Fruit fly (Drosophila melanogaster) whole organism, embryonic: ENCODE results near the gene CG2021.

ENCODE experiments used
- B-H1 ChIP-seq: fragments of 200-800 bp; sonication (Bioruptor generic); IDR thresholded peaks from 3 replicates; pipeline ENCODE4 v1.3.6; 2022; ENCODE audit warnings: missing biosample characterization, missing genetic modification characterization
- CG10366 ChIP-seq: fragments of 200-800 bp; sonication (Bioruptor generic); IDR thresholded peaks from 2 replicates; pipeline ENCODE4 v1.3.6; 2022; ENCODE audit warnings: missing biosample characterization, missing genetic modification characterization
- CG11456 ChIP-seq: fragments of 200-800 bp; sonication (Bioruptor generic); IDR thresholded peaks from 3 replicates; pipeline ENCODE4 v1.3.6; 2022; ENCODE audit warnings: missing biosample characterization, missing genetic modification characterization
- CG11696 ChIP-seq: fragments of 200-800 bp; sonication (Bioruptor generic); IDR thresholded peaks from 2 replicates; pipeline ENCODE4 v1.3.6; 2022; ENCODE audit warnings: missing biosample characterization, missing genetic modification characterization
- CG12219 ChIP-seq: fragments of 200-800 bp; sonication (Bioruptor generic); optimal IDR thresholded peaks from 3 replicates; lab custom pipeline; 2018; ENCODE audit warnings: missing biosample characterization, mild to moderate bottlenecking, missing genetic modification characterization
- CG12299 ChIP-seq: fragments of 200-800 bp; sonication (Bioruptor generic); optimal IDR thresholded peaks from 2 replicates; lab custom pipeline; 2018; ENCODE audit warnings: missing biosample characterization, mild to moderate bottlenecking, missing genetic modification characterization
- CG13424 ChIP-seq: fragments of 200-800 bp; sonication (Bioruptor generic); optimal IDR thresholded peaks from 2 replicates; lab custom pipeline; 2019; ENCODE audit warnings: missing biosample characterization, mild to moderate bottlenecking, missing genetic modification characterization, moderate library complexity
- CG15514 ChIP-seq: fragments of 200-800 bp; sonication (Bioruptor generic); optimal IDR thresholded peaks from 3 replicates; lab custom pipeline; 2017; ENCODE audit warnings: missing biosample characterization, missing genetic modification characterization, mild to moderate bottlenecking, moderate library complexity, missing genetic modification reagents
- CG16815 ChIP-seq: fragments of 200-800 bp; sonication (Bioruptor generic); optimal IDR thresholded peaks from 3 replicates; lab custom pipeline; 2017; ENCODE audit warnings: missing biosample characterization, mild to moderate bottlenecking, missing genetic modification characterization
- CG17359 ChIP-seq: fragments of 200-800 bp; sonication (Bioruptor generic); optimal IDR thresholded peaks from 3 replicates; lab custom pipeline; 2018; ENCODE audit warnings: missing biosample characterization, mild to moderate bottlenecking, missing genetic modification characterization, moderate library complexity
- CG17385 ChIP-seq: fragments of 200-800 bp; sonication (Bioruptor generic); optimal IDR thresholded peaks from 3 replicates; lab custom pipeline; 2018; ENCODE audit warnings: missing biosample characterization, mild to moderate bottlenecking, missing genetic modification characterization
- CG2116 ChIP-seq: fragments of 200-800 bp; sonication (Bioruptor generic); optimal IDR thresholded peaks from 3 replicates; lab custom pipeline; 2018; ENCODE audit warnings: missing biosample characterization, mild to moderate bottlenecking, missing genetic modification characterization
- CG5953 ChIP-seq: fragments of 200-800 bp; sonication (Bioruptor generic); IDR thresholded peaks from 2 replicates; pipeline ENCODE4 v1.3.6; 2022; ENCODE audit warnings: missing biosample characterization, missing genetic modification characterization
- Dp ChIP-seq: fragments of 200-800 bp; sonication (Bioruptor generic); optimal IDR thresholded peaks from 2 replicates; lab custom pipeline; 2018; ENCODE audit warnings: missing biosample characterization, mild to moderate bottlenecking, missing genetic modification characterization, moderate library complexity
- Dref ChIP-seq: fragments of 200-800 bp; sonication (Bioruptor generic); IDR thresholded peaks from 2 replicates; pipeline ENCODE4 v1.3.6; 2022; ENCODE audit warnings: missing biosample characterization, missing genetic modification characterization
- E2f2 ChIP-seq: fragments of 200-800 bp; sonication (Bioruptor generic); IDR thresholded peaks from 2 replicates; pipeline ENCODE4 v1.3.6; 2022; ENCODE audit warnings: missing biosample characterization, missing genetic modification characterization
- Hmx ChIP-seq: fragments of 200-800 bp; sonication (Bioruptor generic); optimal IDR thresholded peaks from 2 replicates; lab custom pipeline; 2016; ENCODE audit warnings: missing biosample characterization, missing genetic modification characterization
- Lim3 ChIP-seq: fragments of 200-800 bp; sonication (Bioruptor generic); IDR thresholded peaks from 2 replicates; pipeline ENCODE4 v1.3.6; 2022; ENCODE audit warnings: missing biosample characterization, missing genetic modification characterization
- MESR4 ChIP-seq: fragments of 200-800 bp; sonication (Bioruptor generic); optimal IDR thresholded peaks from 2 replicates; lab custom pipeline; 2018; ENCODE audit warnings: missing biosample characterization, mild to moderate bottlenecking, missing genetic modification characterization, moderate library complexity
- Meics ChIP-seq: fragments of 200-800 bp; sonication (Bioruptor generic); optimal IDR thresholded peaks from 2 replicates; lab custom pipeline; 2017; ENCODE audit warnings: missing biosample characterization, mild to moderate bottlenecking, missing genetic modification characterization
- Myb ChIP-seq: fragments of 200-800 bp; sonication (Bioruptor generic); optimal IDR thresholded peaks from 2 replicates; lab custom pipeline; 2016; ENCODE audit warnings: missing biosample characterization, missing genetic modification characterization
- Sry-δ ChIP-seq: fragments of 200-800 bp; sonication (Bioruptor generic); optimal IDR thresholded peaks from 2 replicates; lab custom pipeline; 2016; ENCODE audit warnings: missing biosample characterization, missing genetic modification characterization
- ab ChIP-seq: fragments of 200-800 bp; sonication (Bioruptor generic); optimal IDR thresholded peaks from 2 replicates; lab custom pipeline; 2016; ENCODE audit warnings: missing biosample characterization, missing genetic modification characterization
- bab2 ChIP-seq: fragments of 200-800 bp; sonication (Bioruptor generic); optimal IDR thresholded peaks from 2 replicates; lab custom pipeline; 2016; ENCODE audit warnings: missing biosample characterization, missing genetic modification characterization
- crp ChIP-seq, 2 experiments: fragments of 200-800 bp; sonication (Bioruptor generic); optimal IDR thresholded peaks; 2 replicates in 1 of 2; 3 replicates in 1 of 2; lab custom pipeline; 2017; ENCODE audit warnings: missing biosample characterization in 2 of 2, missing genetic modification characterization in 2 of 2, mild to moderate bottlenecking in 1 of 2, moderate library complexity in 1 of 2
- dysf ChIP-seq: fragments of 200-800 bp; sonication (Bioruptor generic); IDR thresholded peaks from 3 replicates; pipeline ENCODE4 v1.3.6; 2022; ENCODE audit warnings: missing biosample characterization, missing genetic modification characterization
- esg ChIP-seq: fragments of 200-800 bp; sonication (Bioruptor generic); conservative IDR thresholded peaks from 2 replicates; pipeline ENCODE4 v1.3.6; 2022; ENCODE audit warnings: missing biosample characterization, missing genetic modification characterization
- fd96Cb ChIP-seq: fragments of 200-800 bp; sonication (Bioruptor generic); optimal IDR thresholded peaks from 2 replicates; lab custom pipeline; 2018; ENCODE audit warnings: missing biosample characterization, mild to moderate bottlenecking, missing genetic modification characterization, moderate library complexity
- gce ChIP-seq: fragments of 200-800 bp; sonication (Bioruptor generic); IDR thresholded peaks from 3 replicates; pipeline ENCODE4 v1.3.6; 2022; ENCODE audit warnings: missing biosample characterization, missing genetic modification characterization
- gfzf ChIP-seq: fragments of 200-800 bp; sonication (Bioruptor generic); optimal IDR thresholded peaks from 2 replicates; lab custom pipeline; 2016; ENCODE audit warnings: missing biosample characterization, mild to moderate bottlenecking, missing genetic modification characterization, moderate library complexity
- hkb ChIP-seq, 2 experiments: fragments of 200-800 bp in 1 of 2; fragments of >200 bp in 1 of 2; sonication (Bioruptor generic) in 1 of 2; IDR thresholded peaks in 1 of 2; optimal IDR thresholded peaks in 1 of 2; 2 replicates each; pipeline versions ENCODE4 v1.3.6 to Lab custom; 2017 to 2022; ENCODE audit warnings: missing biosample characterization in 1 of 2, missing genetic modification characterization in 1 of 2
- hth ChIP-seq: fragments of >200 bp; optimal IDR thresholded peaks from 2 replicates; lab custom pipeline; 2017; ENCODE audit warnings: inconsistent platforms
- kah ChIP-seq: fragments of 200-800 bp; sonication (Bioruptor generic); optimal IDR thresholded peaks from 2 replicates; lab custom pipeline; 2018; ENCODE audit warnings: missing biosample characterization, mild to moderate bottlenecking, missing genetic modification characterization
- lab ChIP-seq: fragments of 200-800 bp; sonication (Bioruptor generic); optimal IDR thresholded peaks from 3 replicates; lab custom pipeline; 2017; ENCODE audit warnings: missing biosample characterization, missing genetic modification characterization, mild to moderate bottlenecking, moderate library complexity, missing genetic modification reagents
- mirr ChIP-seq: fragments of 200-800 bp; sonication (Bioruptor generic); optimal IDR thresholded peaks from 3 replicates; lab custom pipeline; 2018; ENCODE audit warnings: missing biosample characterization, mild to moderate bottlenecking, missing genetic modification characterization
- mld ChIP-seq: fragments of 200-800 bp; sonication (Bioruptor generic); IDR thresholded peaks from 3 replicates; pipeline ENCODE4 v1.3.6; 2022; ENCODE audit warnings: missing biosample characterization, missing genetic modification characterization; ENCODE audit not compliant: partially characterized antibody
- nau ChIP-seq: fragments of 200-800 bp; sonication (Bioruptor generic); optimal IDR thresholded peaks from 3 replicates; lab custom pipeline; 2017; ENCODE audit warnings: missing biosample characterization, mild to moderate bottlenecking, missing genetic modification characterization, missing genetic modification reagents
- nom ChIP-seq: fragments of 200-800 bp; sonication (Bioruptor generic); optimal IDR thresholded peaks from 2 replicates; lab custom pipeline; 2017; ENCODE audit warnings: missing biosample characterization, missing genetic modification characterization, mild to moderate bottlenecking, moderate library complexity, missing genetic modification reagents
- pita ChIP-seq: fragments of 200-800 bp; sonication (Bioruptor generic); optimal IDR thresholded peaks from 2 replicates; lab custom pipeline; 2017; ENCODE audit warnings: missing biosample characterization, mild to moderate bottlenecking, missing genetic modification characterization
- scrt ChIP-seq: fragments of 200-800 bp; sonication (Bioruptor generic); optimal IDR thresholded peaks from 2 replicates; lab custom pipeline; 2018; ENCODE audit warnings: missing biosample characterization, mild to moderate bottlenecking, missing genetic modification characterization, moderate library complexity
- sens-2 ChIP-seq: fragments of 200-800 bp; sonication (Bioruptor generic); IDR thresholded peaks from 2 replicates; pipeline ENCODE4 v1.3.6; 2022; ENCODE audit warnings: missing biosample characterization, missing genetic modification characterization
- trem ChIP-seq: fragments of 200-800 bp; optimal IDR thresholded peaks from 3 replicates; lab custom pipeline; 2019; ENCODE audit warnings: missing biosample characterization, mild to moderate bottlenecking, missing genetic modification characterization, moderate library complexity
- zfh1 ChIP-seq: fragments of 200-800 bp; sonication (Bioruptor generic); IDR thresholded peaks from 3 replicates; pipeline ENCODE4 v1.3.6; 2022; ENCODE audit warnings: missing biosample characterization, missing genetic modification characterization

CG2021 gene

dm6 chr3L:1737898-1738322 lies 39.3 kb downstream of the CG2021 start, which contains the start of gene PIG-Wb (continued):
- TF ChIP-seq gce (GFP tag; lab: Robert Waterston, UW): no peak
- TF ChIP-seq mld: no peak
- no peak for TF ChIP-seq Myb
- TF ChIP-seq CG10366 (GFP tag; lab: Robert Waterston, UW): no peak
- no peak for TF ChIP-seq pita (GFP tag; lab: Kevin White, UChicago)
- peak; percentile 22 for TF ChIP-seq nau
- TF ChIP-seq CG16815: no peak
- peak; percentile 95 for TF ChIP-seq lab (GFP tag; lab: Kevin White, UChicago)
- TF ChIP-seq Hmx (GFP tag; lab: Kevin White, UChicago): no peak
- peak; percentile 48 for TF ChIP-seq Meics (GFP tag; lab: Kevin White, UChicago)
- TF ChIP-seq esg: no peak
- no peak for TF ChIP-seq bab2
- TF ChIP-seq CG12299: peak; percentile 18
- 0 out of 2 replicates have a peak, but pooled peaks have one; percentile 7 for TF ChIP-seq CG5953 (GFP tag; lab: Robert Waterston, UW)
- TF ChIP-seq ab: no peak
- 0 out of 3 replicates have a peak, but pooled peaks have one; percentile 15 for TF ChIP-seq CG11456 (GFP tag; lab: Robert Waterston, UW)
- TF ChIP-seq hkb (optimal IDR thresholded peaks at IDR 0.05; lab: Kevin White, UChicago): no peak
- TF ChIP-seq hkb (GFP tag; IDR thresholded peaks at IDR 0.05; lab: Robert Waterston, UW): 0 out of 2 replicates have a peak, but pooled peaks have one; percentile 35
- peak; percentile 90 for TF ChIP-seq mirr (GFP tag; lab: Kevin White, UChicago)
- peak; percentile 14 for TF ChIP-seq CG12219 (GFP tag; lab: Kevin White, UChicago)
- peak; percentile 35; the same call in 2 of the 3 replicates for TF ChIP-seq dysf
- TF ChIP-seq hth (lab: Kevin White, UChicago): no peak

dm6 chr3L:1735603-1736002 lies 41.6 kb downstream of the CG2021 start, which contains the start of gene Oseg4:
TSS of gene Oseg4 (minus strand) at chr3L:1735767.
- TF ChIP-seq Sry-δ (peak; percentile 7), B-H1 (GFP tag; lab: Robert Waterston, UW) (no peak), CG17359 (tag; lab: Kevin White, UChicago) (no peak), kah (GFP tag; lab: Kevin White, UChicago) (peak; percentile 80), CG17385 (no peak), MESR4 (GFP tag; lab: Kevin White, UChicago) (peak; percentile 1), trem (tag; lab: Kevin White, UChicago) (peak; percentile 34), CG11696 (GFP tag; lab: Robert Waterston, UW) (no peak), scrt (peak; percentile 57), crp (GFP tag; optimal IDR thresholded peaks at IDR 0.05; lab: Kevin White, UChicago) (peak in 1 of 2 experiments; percentile 28), fd96Cb (tag; lab: Kevin White, UChicago) (no peak), Dp (GFP tag; lab: Kevin White, UChicago) (peak; percentile 64), nom (GFP tag; lab: Kevin White, UChicago) (no peak), sens-2 (no peak), Dref (GFP tag; lab: Robert Waterston, UW) (peak; percentile 47), gfzf (peak; percentile 28), E2f2 (GFP tag; lab: Robert Waterston, UW) (peak; percentile 72), CG15514 (GFP tag; lab: Kevin White, UChicago) (peak; percentile 0), zfh1 (no peak), Lim3 (GFP tag; lab: Robert Waterston, UW) (no peak), CG13424 (tag; lab: Kevin White, UChicago) (no peak), CG2116 (GFP tag; lab: Kevin White, UChicago) (peak; percentile 53)
- TF ChIP-seq, all 482 proteins: peak for 12
